Worm (Caenorhabditis elegans): Measurements from ENCODE around the gene Y82E9BR.6.

Y82E9BR.6 gene

ce11 chrIII:1380535-1381274 is at the start of gene Y82E9BR.6, which contains the start of gene pals-21:
Y82E9BR.6 (plus strand) TSS chrIII:1381224.
pals-21 (minus strand) TSS chrIII:1380635.
- TF ChIP-seq elt-3 (tag; optimal IDR thresholded peaks at IDR 0.05): no peak
- peak; percentile 75 for TF ChIP-seq hlh-1 (tag; optimal IDR thresholded peaks at IDR 0.05)

- no peak for TF ChIP-seq nhr-237 (tag; optimal IDR thresholded peaks at IDR 0.05)
These were observed 49.1 kb upstream of the Y82E9BR.6 start, which contains the start of gene Y82E9BL.19 for ce11 chrIII:1331894-1332293. Y82E9BL.19 (plus strand) TSS chrIII:1332016.

DNA sequence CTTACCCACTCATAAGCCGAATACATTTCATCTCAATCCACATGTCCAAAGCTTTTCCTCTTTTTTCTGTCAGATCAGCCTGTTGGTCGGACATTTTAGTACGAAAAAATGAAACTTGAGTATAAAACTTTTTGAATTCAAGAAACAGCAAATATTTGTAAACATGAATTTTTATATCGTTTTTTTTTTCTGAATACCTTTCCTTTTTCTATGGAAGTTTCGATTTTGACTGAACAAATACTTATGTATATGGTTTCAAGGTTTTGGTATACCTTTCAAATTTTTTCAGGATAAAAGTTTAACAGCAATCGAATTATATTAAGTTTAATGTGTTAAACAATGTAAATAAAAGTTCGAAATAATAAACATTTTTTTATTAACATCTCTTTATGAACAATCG is 40.8 kb upstream of the Y82E9BR.6 start, which contains the start of gene fbxa-5:
Gene fbxa-5 (minus strand): TSS at position 101 of the 400 bp plus-strand sequence.
- TF ChIP-seq M03D4.4 (tag; optimal IDR thresholded peaks at IDR 0.05) (no peak), cnd-1 (tag; optimal IDR thresholded peaks at IDR 0.05) (no peak), lin-32 (GFP tag; optimal IDR thresholded peaks at IDR 0.05) (no peak), lsy-2 (tag; optimal IDR thresholded peaks at IDR 0.05) (no peak), elt-3 (tag; optimal IDR thresholded peaks at IDR 0.05) (no peak), lin-13 (tag; optimal IDR thresholded peaks at IDR 0.05) (no peak), bed-3 (GFP tag; optimal IDR thresholded peaks at IDR 0.05) (no peak), nhr-76 (tag; optimal IDR thresholded peaks at IDR 0.05) (no peak), nhr-237 (tag; optimal IDR thresholded peaks at IDR 0.05) (no peak), nhr-28 (tag; optimal IDR thresholded peaks at IDR 0.05) (no peak), ceh-83 (GFP tag; optimal IDR thresholded peaks at IDR 0.05) (no peak), tbx-8 (GFP tag; optimal IDR thresholded peaks at IDR 0.05) (no peak), drap-1 (GFP tag; optimal IDR thresholded peaks at IDR 0.05) (no peak), blmp-1 (tag; optimal IDR thresholded peaks at IDR 0.05) (no peak), mls-2 (tag; optimal IDR thresholded peaks at IDR 0.05) (no peak), sptf-1 (tag; optimal IDR thresholded peaks at IDR 0.05) (no peak)

DNA sequence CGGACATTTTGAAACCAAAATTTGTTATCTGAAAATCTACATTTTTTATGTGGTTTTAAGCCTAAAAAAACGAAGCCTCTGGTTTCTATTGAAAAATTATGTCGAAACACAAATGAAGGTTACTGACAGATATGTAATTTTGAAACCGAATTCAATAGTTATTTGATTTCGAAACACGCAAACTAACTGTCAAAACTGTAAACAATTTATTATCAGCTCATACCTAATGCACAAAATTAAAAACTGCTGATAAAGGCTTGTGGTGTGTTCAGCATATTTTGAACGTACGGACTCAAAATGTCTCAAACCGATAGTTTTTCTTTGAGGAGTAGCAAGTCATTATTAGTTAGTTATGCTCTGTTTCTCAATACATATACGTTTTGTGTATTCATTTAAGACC is 38.5 kb upstream of the Y82E9BR.6 start, which contains the start of gene fbxa-26:
Gene fbxa-26 (minus strand): TSS at position 35 of the 400 bp plus-strand sequence.
- no peak for TF ChIP-seq pha-4 (tag; optimal IDR thresholded peaks at IDR 0.05)
- TF ChIP-seq nhr-28 (tag; optimal IDR thresholded peaks at IDR 0.05): no peak
- no peak for TF ChIP-seq ceh-39 (tag; optimal IDR thresholded peaks at IDR 0.05)
- no peak for TF ChIP-seq lsy-2 (tag; optimal IDR thresholded peaks at IDR 0.05)
- no peak for TF ChIP-seq hlh-1 (tag; optimal IDR thresholded peaks at IDR 0.05)
- TF ChIP-seq lin-32 (GFP tag; optimal IDR thresholded peaks at IDR 0.05): no peak

DNA sequence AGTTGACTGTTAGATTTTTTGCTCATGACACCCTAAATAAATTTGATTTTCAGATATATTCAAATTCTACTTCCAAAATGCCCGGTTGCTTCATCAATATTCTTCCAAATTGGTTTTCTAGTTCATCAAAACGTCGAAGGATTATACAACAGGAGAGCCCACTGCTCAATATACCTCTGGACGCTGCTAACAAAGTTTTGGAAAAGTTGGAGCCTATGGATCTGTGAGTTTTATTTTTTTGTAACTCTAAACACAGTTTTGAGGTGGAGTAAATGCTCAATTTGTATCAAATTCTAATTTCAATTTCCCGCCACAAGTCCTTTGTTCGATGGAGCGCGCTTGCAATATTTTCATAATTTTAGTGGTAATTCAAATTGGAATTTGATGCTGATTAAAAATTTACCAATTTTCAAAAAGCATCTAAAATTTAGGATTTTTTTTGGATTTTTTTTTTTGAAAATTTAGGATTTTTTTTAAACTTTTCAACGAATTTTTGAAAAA is 38.1 kb upstream of the Y82E9BR.6 start, which contains the start of gene fbxa-27:
Gene fbxa-27 (plus strand): TSS at position 51 of the 501 bp plus-strand sequence.
- no peak for TF ChIP-seq ceh-39 (tag; optimal IDR thresholded peaks at IDR 0.05)
- TF ChIP-seq lin-32 (GFP tag; optimal IDR thresholded peaks at IDR 0.05): no peak
- no peak for TF ChIP-seq snpc-4 (tag; optimal IDR thresholded peaks at IDR 0.05)
- TF ChIP-seq unc-62 (GFP tag; optimal IDR thresholded peaks at IDR 0.05): no peak
- no peak for TF ChIP-seq sptf-1 (tag; optimal IDR thresholded peaks at IDR 0.05)
- TF ChIP-seq nhr-28 (tag; optimal IDR thresholded peaks at IDR 0.05): no peak
- no peak for TF ChIP-seq ham-2 (GFP tag; optimal IDR thresholded peaks at IDR 0.05)
- no peak for TF ChIP-seq nhr-12 (tag; optimal IDR thresholded peaks at IDR 0.05)
- no peak for TF ChIP-seq nhr-76 (tag; optimal IDR thresholded peaks at IDR 0.05)

DNA sequence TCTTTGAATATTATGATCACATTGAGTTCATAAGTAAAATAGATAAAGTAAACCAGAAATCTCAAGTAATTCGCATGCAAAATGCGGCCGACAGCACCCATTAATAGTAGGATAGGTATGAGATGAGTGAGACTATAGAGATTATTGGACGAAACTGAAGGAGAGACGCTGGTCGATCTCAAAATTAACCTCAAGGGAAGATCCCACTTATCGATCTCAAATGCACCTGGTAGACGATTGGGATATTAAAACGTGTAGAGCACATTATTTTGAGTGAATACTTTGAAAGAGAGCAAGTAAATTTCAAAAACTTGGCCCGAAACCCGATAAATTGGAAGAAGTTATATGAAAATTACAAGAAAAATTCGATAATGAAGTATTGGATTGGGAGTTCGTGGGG is 35.3 kb upstream of the Y82E9BR.6 start, which contains the start of gene Y82E9BL.6:
Gene Y82E9BL.6 (minus strand): TSS at position 101 of the 400 bp plus-strand sequence.
- TF ChIP-seq lin-13 (tag; optimal IDR thresholded peaks at IDR 0.05) (no peak), tbx-8 (GFP tag; optimal IDR thresholded peaks at IDR 0.05) (no peak), ceh-83 (GFP tag; optimal IDR thresholded peaks at IDR 0.05) (no peak), ceh-39 (tag; optimal IDR thresholded peaks at IDR 0.05) (no peak), drap-1 (GFP tag; optimal IDR thresholded peaks at IDR 0.05) (no peak), mls-2 (tag; optimal IDR thresholded peaks at IDR 0.05) (no peak), lsy-2 (tag; optimal IDR thresholded peaks at IDR 0.05) (no peak), unc-62 (GFP tag; optimal IDR thresholded peaks at IDR 0.05) (no peak), M03D4.4 (tag; optimal IDR thresholded peaks at IDR 0.05) (no peak), sptf-1 (tag; optimal IDR thresholded peaks at IDR 0.05) (no peak), nhr-28 (tag; optimal IDR thresholded peaks at IDR 0.05) (no peak), blmp-1 (tag; optimal IDR thresholded peaks at IDR 0.05) (no peak), ces-1 (GFP tag; optimal IDR thresholded peaks at IDR 0.05) (no peak), unc-120 (tag; optimal IDR thresholded peaks at IDR 0.05; ENCODE audit: poor library complexity, severe bottlenecking) (no peak), nhr-237 (tag; optimal IDR thresholded peaks at IDR 0.05) (no peak), ham-2 (GFP tag; optimal IDR thresholded peaks at IDR 0.05) (no peak), ceh-43 (GFP tag; optimal IDR thresholded peaks at IDR 0.05) (no peak), sem-2 (GFP tag; optimal IDR thresholded peaks at IDR 0.05) (no peak), unc-39 (tag; optimal IDR thresholded peaks at IDR 0.05) (no peak), zip-8 (tag; optimal IDR thresholded peaks at IDR 0.05) (no peak)
